Fruit fly (Drosophila melanogaster): Measurements from ENCODE around the gene MED17.
A peak's percentile ranks its signal among the peaks of the same experiment; 100 is the strongest.

Gene MED17

DNA sequence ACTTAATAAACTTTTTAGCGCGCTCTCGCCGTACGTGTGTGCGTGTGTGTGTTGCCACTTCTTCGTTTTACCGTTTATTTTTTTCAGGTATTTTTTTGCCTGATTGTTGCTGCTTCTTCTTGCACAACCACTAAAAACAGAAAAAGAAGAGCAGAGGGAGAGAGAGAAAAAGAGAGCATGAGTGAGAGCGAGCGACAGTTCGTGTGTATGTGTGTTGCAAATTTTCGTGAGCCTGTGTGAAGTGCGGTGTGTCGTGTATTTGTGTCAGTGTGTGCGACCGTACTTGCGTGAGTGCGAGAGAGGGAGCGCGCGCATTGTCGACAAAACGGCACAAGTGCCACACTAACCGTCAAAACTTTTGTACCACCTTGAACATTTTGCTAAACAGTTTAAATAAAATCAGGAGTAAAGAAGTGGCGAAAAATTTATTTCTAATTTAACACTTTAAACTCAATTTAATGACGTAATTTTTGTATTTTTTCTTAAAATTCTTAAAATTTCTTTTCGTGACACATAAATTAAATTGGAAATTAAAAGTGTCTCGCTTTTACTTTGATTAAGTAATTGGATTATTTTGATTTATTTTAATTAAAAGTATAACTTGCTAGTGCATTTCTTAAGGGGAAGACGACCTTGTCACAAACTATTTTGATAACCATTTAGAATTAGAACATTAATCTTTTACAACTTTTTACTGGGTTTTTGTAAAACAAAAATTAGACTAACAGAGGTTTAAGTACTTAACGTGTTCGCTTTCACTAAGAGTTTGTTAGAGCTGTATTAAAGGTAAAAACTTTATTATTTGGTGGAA lies 8.3 kb downstream of the MED17 start (continued):
- TF ChIP-seq CG14965 (GFP tag; optimal IDR thresholded peaks at IDR 0.05; ENCODE audit: borderline replicate concordance), result no peak
- TF ChIP-seq pzg (GFP tag; optimal IDR thresholded peaks at IDR 0.05), result peak; percentile 3
- TF ChIP-seq al (GFP tag; IDR thresholded peaks at IDR 0.05), result no peak
- peak; percentile 14 for TF ChIP-seq CG34376 (GFP tag; optimal IDR thresholded peaks at IDR 0.05)
- TF ChIP-seq CG16815 (GFP tag; optimal IDR thresholded peaks at IDR 0.05), result peak; percentile 66
- no peak for TF ChIP-seq sr (GFP tag; IDR thresholded peaks at IDR 0.05)
- TF ChIP-seq CG3838 (GFP tag; optimal IDR thresholded peaks at IDR 0.05), result no peak
- TF ChIP-seq abd-A (tag; optimal IDR thresholded peaks at IDR 0.05), result peak; percentile 71
- peak; percentile 52 for TF ChIP-seq tin (GFP tag; optimal IDR thresholded peaks at IDR 0.05)
- no peak for TF ChIP-seq trh (GFP tag; optimal IDR thresholded peaks at IDR 0.05)
- TF ChIP-seq CG6765 (GFP tag; optimal IDR thresholded peaks at IDR 0.05), result peak; percentile 35
- peak; percentile 7 for TF ChIP-seq B-H2 (GFP tag; optimal IDR thresholded peaks at IDR 0.05)
- peak; percentile 76 for TF ChIP-seq grau (tag; optimal IDR thresholded peaks at IDR 0.05)
- TF ChIP-seq cad (GFP tag; optimal IDR thresholded peaks at IDR 0.05), result no peak
- no peak for TF ChIP-seq twi (tag; optimal IDR thresholded peaks at IDR 0.05)
- TF ChIP-seq CG12104 (GFP tag; optimal IDR thresholded peaks at IDR 0.05), result peak; percentile 59
- TF ChIP-seq CG10274 (GFP tag; optimal IDR thresholded peaks at IDR 0.05), result peak; percentile 57
- TF ChIP-seq ato (GFP tag; IDR thresholded peaks at IDR 0.05; ENCODE audit: partially characterized antibody), result no peak
- no peak for TF ChIP-seq CG34422 (GFP tag; IDR thresholded peaks at IDR 0.05)
- peak; percentile 77 for TF ChIP-seq Oli (tag; optimal IDR thresholded peaks at IDR 0.05)
- TF ChIP-seq CG30403 (GFP tag; optimal IDR thresholded peaks at IDR 0.05), result peak; percentile 77
- peak; percentile 70 for TF ChIP-seq Hsf (GFP tag; optimal IDR thresholded peaks at IDR 0.05)
- TF ChIP-seq insv (GFP tag; optimal IDR thresholded peaks at IDR 0.05), result no peak
- TF ChIP-seq D19A (tag; optimal IDR thresholded peaks at IDR 0.05), result peak; percentile 52
- TF ChIP-seq luna (GFP tag; optimal IDR thresholded peaks at IDR 0.05), result no peak
- TF ChIP-seq CG32767 (GFP tag; IDR thresholded peaks at IDR 0.05), result no peak
- TF ChIP-seq CG6683 (GFP tag; optimal IDR thresholded peaks at IDR 0.05), result no peak
- TF ChIP-seq CG4854 (GFP tag; optimal IDR thresholded peaks at IDR 0.05), result no peak
- TF ChIP-seq CG4282 (GFP tag; optimal IDR thresholded peaks at IDR 0.05), result no peak
- no peak for TF ChIP-seq ham (GFP tag; IDR thresholded peaks at IDR 0.05)
- peak; percentile 59 for TF ChIP-seq CrebB (tag; optimal IDR thresholded peaks at IDR 0.05)
- TF ChIP-seq tup (GFP tag; optimal IDR thresholded peaks at IDR 0.05), result no peak
- no peak for TF ChIP-seq Hr39 (optimal IDR thresholded peaks at IDR 0.05)
- peak in 1 of 3 experiments; percentile 75 for TF ChIP-seq lola (GFP tag; optimal IDR thresholded peaks at IDR 0.05)
- TF ChIP-seq prd (optimal IDR thresholded peaks at IDR 0.05), result no peak
- TF ChIP-seq prd (GFP tag; IDR thresholded peaks at IDR 0.05), result no peak
- TF ChIP-seq zfh1 (GFP tag; IDR thresholded peaks at IDR 0.05), result no peak

DNA sequence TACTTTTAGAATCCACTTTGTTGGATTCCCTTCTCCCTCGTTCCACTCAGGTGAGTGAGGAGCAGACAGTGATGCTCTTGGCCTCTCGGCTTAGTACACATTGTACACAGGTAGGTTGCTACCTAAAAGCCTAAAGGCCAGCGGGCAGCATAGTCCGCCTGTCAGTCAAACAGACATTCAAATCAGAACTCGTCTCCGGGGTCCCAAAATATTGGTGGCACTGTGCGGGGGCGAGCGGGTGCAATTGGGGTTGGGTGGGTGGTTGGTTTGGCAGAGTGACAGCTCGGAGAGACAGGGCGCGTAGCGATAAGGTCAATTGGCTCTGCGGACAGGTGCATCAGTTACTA lies 8.9 kb downstream of the MED17 start:
- TF ChIP-seq Sry-β (GFP tag; optimal IDR thresholded peaks at IDR 0.05) (peak; percentile 55), Med (GFP tag) (peak; percentile 48), CG12769 (tag; optimal IDR thresholded peaks at IDR 0.05) (peak; percentile 65), CG17359 (tag; optimal IDR thresholded peaks at IDR 0.05) (no peak), CG11398 (GFP tag; optimal IDR thresholded peaks at IDR 0.05) (no peak), CG10431 (GFP tag; optimal IDR thresholded peaks at IDR 0.05) (no peak), cato (GFP tag; optimal IDR thresholded peaks at IDR 0.05; ENCODE audit: borderline replicate concordance) (no peak), ac (GFP tag; optimal IDR thresholded peaks at IDR 0.05) (no peak), tna (GFP tag; IDR thresholded peaks at IDR 0.05; ENCODE audit: partially characterized antibody) (no peak), Gug (GFP tag; IDR thresholded peaks at IDR 0.05) (peak; percentile 44; the same call in 3 of the 4 replicates), Ets65A (GFP tag) (peak; percentile 19), CG8290 (GFP tag; optimal IDR thresholded peaks at IDR 0.05) (no peak), CG8290 (tag; optimal IDR thresholded peaks at IDR 0.05) (peak in 1 of 2 experiments; percentile 44), HmgZ (tag; optimal IDR thresholded peaks at IDR 0.05) (peak; percentile 4), Trl (optimal IDR thresholded peaks at IDR 0.05) (peak in 1 of 2 experiments; percentile 18), Trl (GFP tag; optimal IDR thresholded peaks at IDR 0.05) (no peak)
